Worm (Caenorhabditis elegans) whole organism, mixed stage, embryonic: ENCODE results near the gene ufm-1.

ENCODE experiments used
- M03D4.4 ChIP-seq: sonication (generic microtip); optimal IDR thresholded peaks from 2 replicates; lab custom pipeline; 2017; ENCODE audit warnings: mild to moderate bottlenecking, missing genetic modification characterization, missing compliant biosample characterization
- mep-1 ChIP-seq: fragments of 150-350 bp; optimal IDR thresholded peaks from 2 replicates; lab custom pipeline; 2017; ENCODE audit warnings: missing biosample characterization, missing genetic modification reagents, missing genetic modification characterization, inconsistent platforms
- nhr-237 ChIP-seq: fragments of 150-350 bp; optimal IDR thresholded peaks from 2 replicates; lab custom pipeline; 2014; ENCODE audit warnings: missing biosample characterization, missing genetic modification characterization
- unc-39 ChIP-seq: fragments of 150-350 bp; optimal IDR thresholded peaks from 2 replicates; lab custom pipeline; 2014; ENCODE audit warnings: missing biosample characterization, missing genetic modification characterization
- unc-62 ChIP-seq: fragments of 150-350 bp; optimal IDR thresholded peaks from 2 replicates; lab custom pipeline; 2014; ENCODE audit warnings: missing biosample characterization, missing genetic modification reagents, missing genetic modification characterization
- ztf-11 ChIP-seq: fragments of 150-350 bp; optimal IDR thresholded peaks from 2 replicates; lab custom pipeline; 2014; ENCODE audit warnings: missing biosample characterization, missing genetic modification characterization

ce11 chrIII:7893224-7893623 lies 34.4 kb downstream of the ufm-1 start:
- no peak for TF ChIP-seq mep-1
- no peak for TF ChIP-seq unc-39 (tag; lab: Kevin White, UChicago)
- no peak for TF ChIP-seq M03D4.4 (tag; lab: Kevin White, UChicago)
- TF ChIP-seq nhr-237 (tag; lab: Kevin White, UChicago), result no peak
- no peak for TF ChIP-seq unc-62 (GFP tag; lab: Kevin White, UChicago)
- no peak for TF ChIP-seq ztf-11 (tag; lab: Kevin White, UChicago)
